Fruit fly (Drosophila melanogaster): ENCODE results near the gene CG9265.

The CG9265 gene

dm6 chr2L:21102399-21103108 is 31.3 kb upstream of the CG9265 start, which contains the start of gene CG9257 (continued):
- TF ChIP-seq nom (GFP tag; optimal IDR thresholded peaks at IDR 0.05) = no peak
- TF ChIP-seq sob (GFP tag; IDR thresholded peaks at IDR 0.05) = no peak
- no peak for TF ChIP-seq CG8359 (GFP tag; optimal IDR thresholded peaks at IDR 0.05; ENCODE audit: borderline replicate concordance)
- no peak for TF ChIP-seq HLHmδ (GFP tag; optimal IDR thresholded peaks at IDR 0.05)
- TF ChIP-seq CG5245 (GFP tag; optimal IDR thresholded peaks at IDR 0.05) = no peak
- no peak for TF ChIP-seq seq (GFP tag; IDR thresholded peaks at IDR 0.05)
- TF ChIP-seq gfzf (GFP tag; optimal IDR thresholded peaks at IDR 0.05) = peak; percentile 84
- no peak for TF ChIP-seq fd102C (GFP tag; optimal IDR thresholded peaks at IDR 0.05)
- peak; percentile 45 for TF ChIP-seq CG2120 (GFP tag; optimal IDR thresholded peaks at IDR 0.05)
- TF ChIP-seq CG12659 (GFP tag; optimal IDR thresholded peaks at IDR 0.05) = peak; percentile 65
- TF ChIP-seq CG3065 (GFP tag; optimal IDR thresholded peaks at IDR 0.05) = no peak
- no peak for TF ChIP-seq CG10321 (GFP tag; IDR thresholded peaks at IDR 0.05)
- TF ChIP-seq CG6272 (GFP tag; IDR thresholded peaks at IDR 0.05) = 0 out of 2 replicates have a peak, but pooled peaks have one; percentile 5
- TF ChIP-seq sisA (GFP tag; IDR thresholded peaks at IDR 0.05) = no peak
- TF ChIP-seq mld (GFP tag; IDR thresholded peaks at IDR 0.05; ENCODE audit: partially characterized antibody) = no peak
- no peak for TF ChIP-seq emc (GFP tag; optimal IDR thresholded peaks at IDR 0.05)
- no peak for TF ChIP-seq tio (GFP tag; optimal IDR thresholded peaks at IDR 0.05)
- no peak for TF ChIP-seq sima (GFP tag; optimal IDR thresholded peaks at IDR 0.05)
- no peak for TF ChIP-seq Nf-YB (GFP tag; optimal IDR thresholded peaks at IDR 0.05)
- no peak for TF ChIP-seq maf-S (GFP tag; optimal IDR thresholded peaks at IDR 0.05)
- TF ChIP-seq bcd (GFP tag; optimal IDR thresholded peaks at IDR 0.05) = no peak
- TF ChIP-seq CG2889 (GFP tag; IDR thresholded peaks at IDR 0.05) = no peak
- TF ChIP-seq her (GFP tag; optimal IDR thresholded peaks at IDR 0.05) = no peak
- TF ChIP-seq CG12299 (tag; optimal IDR thresholded peaks at IDR 0.05) = no peak
- TF ChIP-seq CG15011 (GFP tag; optimal IDR thresholded peaks at IDR 0.05) = no peak
- no peak for TF ChIP-seq Scr (GFP tag; IDR thresholded peaks at IDR 0.05; ENCODE audit: partially characterized antibody)
- no peak for TF ChIP-seq Tbp (GFP tag; optimal IDR thresholded peaks at IDR 0.05)
- TF ChIP-seq CkIIα-i1 (GFP tag; IDR thresholded peaks at IDR 0.05) = no peak
- no peak for TF ChIP-seq Opbp (GFP tag; IDR thresholded peaks at IDR 0.05; ENCODE audit: partially characterized antibody)
- no peak for TF ChIP-seq CG6654 (GFP tag; optimal IDR thresholded peaks at IDR 0.05)
- no peak for TF ChIP-seq CG10274 (GFP tag; optimal IDR thresholded peaks at IDR 0.05)
- no peak for TF ChIP-seq repo (GFP tag; optimal IDR thresholded peaks at IDR 0.05)
- no peak for TF ChIP-seq fd3F (GFP tag; optimal IDR thresholded peaks at IDR 0.05)
- no peak for TF ChIP-seq Mrtf (GFP tag; IDR thresholded peaks at IDR 0.05)
- TF ChIP-seq Bdp1 (GFP tag; optimal IDR thresholded peaks at IDR 0.05) = no peak
- no peak for TF ChIP-seq CG34422 (GFP tag; IDR thresholded peaks at IDR 0.05)
- TF ChIP-seq CG13775 (GFP tag; optimal IDR thresholded peaks at IDR 0.05) = no peak
- TF ChIP-seq Dek (tag; optimal IDR thresholded peaks at IDR 0.05) = no peak
- TF ChIP-seq nau (GFP tag; optimal IDR thresholded peaks at IDR 0.05) = no peak
- TF ChIP-seq Xbp1 (GFP tag; optimal IDR thresholded peaks at IDR 0.05) = peak; percentile 26
- no peak for TF ChIP-seq Dfd (GFP tag; optimal IDR thresholded peaks at IDR 0.05)
- TF ChIP-seq D19A (tag; optimal IDR thresholded peaks at IDR 0.05) = no peak
- TF ChIP-seq chn (GFP tag; optimal IDR thresholded peaks at IDR 0.05) = no peak
- TF ChIP-seq Elba2 (GFP tag; optimal IDR thresholded peaks at IDR 0.05) = no peak
- no peak for TF ChIP-seq usp (GFP tag; optimal IDR thresholded peaks at IDR 0.05)
- no peak for TF ChIP-seq Sox100B (GFP tag; optimal IDR thresholded peaks at IDR 0.05)
- no peak for TF ChIP-seq ssp (GFP tag; IDR thresholded peaks at IDR 0.05)
- no peak for TF ChIP-seq ac (GFP tag; optimal IDR thresholded peaks at IDR 0.05)
- no peak for TF ChIP-seq kni (GFP tag; optimal IDR thresholded peaks at IDR 0.05)
- TF ChIP-seq CG15269 (tag; optimal IDR thresholded peaks at IDR 0.05) = no peak

Data from whole organism, embryonic.